Worm (Caenorhabditis elegans) whole organism, L1 larva: ENCODE measurements around the gene gas-1.

Experiments used
- C16A3.4 ChIP-seq: fragments of 150-350 bp; optimal IDR thresholded peaks from 2 replicates; lab custom pipeline; 2014; ENCODE audit warnings: missing biosample characterization, missing genetic modification characterization
- alr-1 ChIP-seq: fragments of 200-800 bp; sonication (Bioruptor generic); optimal IDR thresholded peaks from 2 replicates; lab custom pipeline; 2018; ENCODE audit warnings: borderline replicate concordance, mild to moderate bottlenecking, missing genetic modification characterization, missing compliant biosample characterization
- ceh-63 ChIP-seq: fragments of 200-800 bp; sonication (Bioruptor generic); optimal IDR thresholded peaks from 2 replicates; lab custom pipeline; 2018; ENCODE audit warnings: mild to moderate bottlenecking, missing genetic modification characterization, missing compliant biosample characterization
- ceh-8 ChIP-seq: fragments of 200-800 bp; sonication (Bioruptor generic); optimal IDR thresholded peaks from 2 replicates; lab custom pipeline; 2018; ENCODE audit warnings: mild to moderate bottlenecking, missing genetic modification characterization, moderate library complexity, missing compliant biosample characterization
- ceh-82 ChIP-seq, 3 experiments: fragments of 150-350 bp in 1 of 3; sonication (generic microtip) in 2 of 3; optimal IDR thresholded peaks; 2 replicates each; lab custom pipeline; 2014 to 2017; ENCODE audit warnings: missing biosample characterization in 3 of 3, missing genetic modification characterization in 3 of 3
- ceh-88 ChIP-seq: fragments of 200-800 bp; sonication (Bioruptor generic); IDR thresholded peaks from 2 replicates; pipeline ENCODE4 v1.3.6; 2022; ENCODE audit warnings: missing genetic modification characterization, missing compliant biosample characterization
- ces-1 ChIP-seq: fragments of 150-350 bp; optimal IDR thresholded peaks from 2 replicates; lab custom pipeline; 2014; ENCODE audit warnings: missing biosample characterization, missing genetic modification reagents, missing genetic modification characterization
- dsc-1 ChIP-seq: sonication (generic microtip); optimal IDR thresholded peaks from 2 replicates; lab custom pipeline; 2016; ENCODE audit warnings: mild to moderate bottlenecking, missing genetic modification characterization, missing compliant biosample characterization
- efl-1 ChIP-seq, 4 experiments: fragments of 150-350 bp; optimal IDR thresholded peaks in 3 of 4; peaks in 1 of 4; 1 replicate in 1 of 4; 2 replicates in 3 of 4; lab custom pipeline; 2014; ENCODE audit warnings: missing biosample characterization in 2 of 4, missing genetic modification characterization in 2 of 4, missing genetic modification reagents in 2 of 4
- efl-3 ChIP-seq: fragments of 200-800 bp; sonication (Bioruptor generic); optimal IDR thresholded peaks from 2 replicates; lab custom pipeline; 2018; ENCODE audit warnings: mild to moderate bottlenecking, missing genetic modification characterization, missing compliant biosample characterization
- egl-13 ChIP-seq: sonication (generic microtip); optimal IDR thresholded peaks from 2 replicates; lab custom pipeline; 2016; ENCODE audit warnings: missing genotype, missing genetic modification reagents, missing genetic modification characterization, missing compliant biosample characterization
- egl-27 ChIP-seq, 2 experiments: fragments of 150-350 bp in 1 of 2; sonication (generic microtip); optimal IDR thresholded peaks; 3 replicates each; lab custom pipeline; 2017 to 2018; ENCODE audit warnings: missing biosample characterization in 2 of 2, missing genetic modification characterization in 2 of 2, missing genetic modification reagents in 2 of 2
- elt-3 ChIP-seq, 6 experiments: fragments of 150-350 bp in 1 of 6; sonication (generic microtip); optimal IDR thresholded peaks; 2 replicates each; lab custom pipeline; 2017 to 2018; ENCODE audit warnings: missing biosample characterization in 6 of 6, missing genetic modification characterization in 6 of 6, inconsistent platforms in 1 of 6
- fkh-10 ChIP-seq: sonication (generic microtip); optimal IDR thresholded peaks from 2 replicates; lab custom pipeline; 2017; ENCODE audit warnings: missing biosample characterization, missing genetic modification reagents, missing genetic modification characterization
- fkh-4 ChIP-seq: sonication (generic microtip); optimal IDR thresholded peaks from 2 replicates; lab custom pipeline; 2016; ENCODE audit warnings: missing compliant biosample characterization, missing genetic modification characterization, borderline replicate concordance
- fos-1 ChIP-seq: fragments of 150-350 bp; optimal IDR thresholded peaks from 2 replicates; lab custom pipeline; 2014; ENCODE audit warnings: missing biosample characterization, missing genetic modification characterization
- grh-1 ChIP-seq: fragments of 200-800 bp; sonication (Bioruptor generic); IDR thresholded peaks from 2 replicates; pipeline ENCODE4 v1.3.6; 2022; ENCODE audit warnings: missing genetic modification reagents, missing genetic modification characterization, missing compliant biosample characterization
- hlh-4 ChIP-seq: sonication (generic microtip); optimal IDR thresholded peaks from 2 replicates; lab custom pipeline; 2016; ENCODE audit warnings: mild to moderate bottlenecking, missing genetic modification characterization, missing compliant biosample characterization
- hpl-2 ChIP-seq: fragments of 150-350 bp; optimal IDR thresholded peaks from 2 replicates; lab custom pipeline; 2014; ENCODE audit warnings: missing biosample characterization, missing genetic modification reagents, missing genetic modification characterization
- lin-14 ChIP-seq: fragments of 200-800 bp; sonication (Bioruptor generic); optimal IDR thresholded peaks from 2 replicates; lab custom pipeline; 2018; ENCODE audit warnings: mild to moderate bottlenecking, missing genetic modification characterization, moderate library complexity, missing compliant biosample characterization
- lin-35 ChIP-seq, 2 experiments: fragments of 150-350 bp; optimal IDR thresholded peaks; 2 replicates each; lab custom pipeline; 2014; ENCODE audit warnings: missing biosample characterization in 2 of 2, missing genetic modification characterization in 2 of 2, missing genetic modification reagents in 2 of 2
- lin-39 ChIP-seq: fragments of 150-350 bp; optimal IDR thresholded peaks from 2 replicates; lab custom pipeline; 2014; ENCODE audit warnings: missing biosample characterization, missing genetic modification reagents, missing genetic modification characterization
- lir-3 ChIP-seq: sonication (generic microtip); optimal IDR thresholded peaks from 2 replicates; lab custom pipeline; 2016; ENCODE audit warnings: mild to moderate bottlenecking, missing genetic modification characterization, moderate library complexity, missing compliant biosample characterization; ENCODE audit not compliant: poor library complexity
- lsy-2 ChIP-seq, 2 experiments: fragments of 150-350 bp; optimal IDR thresholded peaks; 2 replicates each; lab custom pipeline; 2014; ENCODE audit warnings: missing biosample characterization in 2 of 2, missing genetic modification characterization in 2 of 2
- mdl-1 ChIP-seq, 2 experiments: fragments of 150-350 bp; optimal IDR thresholded peaks; 2 replicates each; lab custom pipeline; 2014 to 2017; ENCODE audit warnings: missing biosample characterization in 2 of 2, missing genetic modification characterization in 2 of 2, inconsistent platforms in 1 of 2
- mef-2 ChIP-seq: fragments of 150-350 bp; optimal IDR thresholded peaks from 2 replicates; lab custom pipeline; 2014; ENCODE audit warnings: missing biosample characterization, missing genetic modification characterization
- mep-1 ChIP-seq: fragments of 150-350 bp; optimal IDR thresholded peaks from 2 replicates; lab custom pipeline; 2014; ENCODE audit warnings: missing biosample characterization, missing genetic modification characterization
- nhr-12 ChIP-seq: sonication (generic microtip); optimal IDR thresholded peaks from 2 replicates; lab custom pipeline; 2017; ENCODE audit warnings: missing biosample characterization, missing genetic modification characterization
- nhr-20 ChIP-seq: sonication (generic microtip); optimal IDR thresholded peaks from 2 replicates; lab custom pipeline; 2016; ENCODE audit warnings: mild to moderate bottlenecking, missing genetic modification characterization, missing compliant biosample characterization
- nhr-28 ChIP-seq: fragments of 150-350 bp; optimal IDR thresholded peaks from 2 replicates; lab custom pipeline; 2014; ENCODE audit warnings: missing biosample characterization, missing genetic modification characterization
- nhr-47 ChIP-seq: sonication (generic microtip); optimal IDR thresholded peaks from 2 replicates; lab custom pipeline; 2016; ENCODE audit warnings: mild to moderate bottlenecking, missing genetic modification characterization, moderate library complexity, missing compliant biosample characterization
- nhr-71 ChIP-seq: sonication (generic microtip); optimal IDR thresholded peaks from 2 replicates; lab custom pipeline; 2016; ENCODE audit warnings: mild to moderate bottlenecking, missing genetic modification characterization, moderate library complexity, missing compliant biosample characterization
- nhr-84 ChIP-seq: sonication (generic microtip); optimal IDR thresholded peaks from 2 replicates; lab custom pipeline; 2017; ENCODE audit warnings: missing biosample characterization, missing genetic modification characterization
- nhr-85 ChIP-seq: sonication (generic microtip); peaks from one replicate; lab custom pipeline; 2016; ENCODE audit warnings: missing genetic modification characterization, inconsistent platforms, missing compliant biosample characterization
- nhr-90 ChIP-seq: sonication (generic microtip); optimal IDR thresholded peaks from 2 replicates; lab custom pipeline; 2016; ENCODE audit warnings: mild to moderate bottlenecking, missing genetic modification characterization, missing compliant biosample characterization; ENCODE audit not compliant: poor library complexity
- pax-3 ChIP-seq: fragments of 200-800 bp; sonication (Bioruptor generic); optimal IDR thresholded peaks from 2 replicates; lab custom pipeline; 2018; ENCODE audit warnings: mild to moderate bottlenecking, missing genetic modification characterization, moderate library complexity, missing compliant biosample characterization
- rnt-1 ChIP-seq: sonication (generic microtip); optimal IDR thresholded peaks from 2 replicates; lab custom pipeline; 2016; ENCODE audit warnings: mild to moderate bottlenecking, missing genetic modification characterization, moderate library complexity, missing compliant biosample characterization
- skn-1 ChIP-seq: fragments of 150-350 bp; optimal IDR thresholded peaks from 2 replicates; lab custom pipeline; 2014; ENCODE audit warnings: missing biosample characterization, missing genetic modification characterization
- snpc-4 ChIP-seq: fragments of 150-350 bp; optimal IDR thresholded peaks from 2 replicates; lab custom pipeline; 2014; ENCODE audit warnings: missing biosample characterization, missing genetic modification characterization
- snu-23 ChIP-seq: sonication (generic microtip); optimal IDR thresholded peaks from 2 replicates; lab custom pipeline; 2016; ENCODE audit warnings: missing genetic modification characterization, missing compliant biosample characterization
- sox-4 ChIP-seq: sonication (generic microtip); optimal IDR thresholded peaks from 2 replicates; lab custom pipeline; 2016; ENCODE audit warnings: missing genetic modification characterization, missing compliant biosample characterization
- tbx-2 ChIP-seq: sonication (generic microtip); optimal IDR thresholded peaks from 2 replicates; lab custom pipeline; 2016; ENCODE audit warnings: missing genetic modification characterization, missing compliant biosample characterization
- tlp-1 ChIP-seq: fragments of 150-350 bp; optimal IDR thresholded peaks from 2 replicates; lab custom pipeline; 2014; ENCODE audit warnings: missing biosample characterization, missing genetic modification characterization
- unc-86 ChIP-seq: sonication (generic microtip); optimal IDR thresholded peaks from 2 replicates; lab custom pipeline; 2016; ENCODE audit warnings: missing genetic modification characterization, missing compliant biosample characterization
- unc-98 ChIP-seq: fragments of 200-800 bp; sonication (Bioruptor generic); IDR thresholded peaks from 2 replicates; pipeline ENCODE4 v1.3.6; 2022; ENCODE audit warnings: missing genetic modification characterization, missing compliant biosample characterization
- xbp-1 ChIP-seq: sonication (generic microtip); optimal IDR thresholded peaks from 2 replicates; lab custom pipeline; 2016; ENCODE audit warnings: missing genetic modification characterization, missing compliant biosample characterization
- zag-1 ChIP-seq: fragments of 150-350 bp; optimal IDR thresholded peaks from 2 replicates; lab custom pipeline; 2014; ENCODE audit warnings: missing biosample characterization, missing genetic modification characterization
- zip-4 ChIP-seq: fragments of 200-800 bp; sonication (Bioruptor generic); optimal IDR thresholded peaks from 2 replicates; lab custom pipeline; 2018; ENCODE audit warnings: mild to moderate bottlenecking, missing genetic modification characterization, moderate library complexity, missing compliant biosample characterization
- ztf-11 ChIP-seq, 2 experiments: sonication (generic microtip); optimal IDR thresholded peaks; 2 replicates each; lab custom pipeline; 2016 to 2017; ENCODE audit warnings: missing genetic modification characterization in 2 of 2, missing biosample characterization in 1 of 2, missing compliant biosample characterization in 1 of 2

The gas-1 gene

DNA sequence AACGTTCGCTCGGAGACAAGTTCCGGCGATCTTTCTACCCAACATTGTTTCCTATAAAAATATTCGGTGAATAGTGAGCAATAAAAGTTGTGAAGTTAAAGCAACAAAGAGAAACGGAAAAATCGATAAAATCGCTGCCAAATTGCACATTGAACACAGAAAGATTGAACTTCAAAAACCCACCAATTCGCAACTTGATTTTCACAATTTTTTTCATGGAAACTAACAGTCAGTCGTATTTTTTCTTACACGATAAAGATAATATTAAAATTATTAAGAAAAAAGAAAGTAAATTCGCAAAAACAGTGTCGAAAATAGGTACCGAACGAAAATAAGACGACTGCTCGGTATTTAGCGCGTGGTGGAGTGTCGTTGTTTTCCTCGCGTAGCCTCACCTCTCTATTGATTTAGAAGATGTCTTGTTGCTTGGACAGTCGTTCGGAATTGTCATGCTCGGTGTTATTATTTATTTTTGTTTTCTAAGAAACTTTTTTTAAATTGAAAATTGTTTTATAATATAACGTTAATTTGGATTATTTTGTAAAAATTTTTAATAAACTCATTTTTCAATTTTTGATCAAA, at the start of gene gas-1:
gas-1 (minus strand) TSS at position 51 of the 582 bp plus-strand sequence.
- TF ChIP-seq nhr-20 (tag; lab: Kevin White, UChicago): peak; percentile 10
- peak; percentile 13 for TF ChIP-seq nhr-90
- TF ChIP-seq rnt-1: peak; percentile 1
- peak; percentile 20 for TF ChIP-seq nhr-71 (tag; lab: Kevin White, UChicago)
- no peak for TF ChIP-seq mef-2 (tag; lab: Kevin White, UChicago)
- TF ChIP-seq elt-3 (tag; optimal IDR thresholded peaks at IDR 0.05; lab: Kevin White, UChicago): peak in 1 of 6 experiments; percentile 26
- peak in 1 of 2 experiments; percentile 9 for TF ChIP-seq efl-1 (optimal IDR thresholded peaks at IDR 0.05; lab: Kevin White, UChicago)
- TF ChIP-seq efl-1 (GFP tag; optimal IDR thresholded peaks at IDR 0.05 in 1 of 2; lab: Kevin White, UChicago): peak in 1 of 2 experiments; percentile 7
- TF ChIP-seq alr-1: no peak
- peak; percentile 31 for TF ChIP-seq snu-23 (GFP tag; lab: Kevin White, UChicago)
- TF ChIP-seq lin-35 (GFP tag; optimal IDR thresholded peaks at IDR 0.05; lab: Kevin White, UChicago): peak; percentile 5 to 48
- TF ChIP-seq fos-1 (tag; lab: Kevin White, UChicago): no peak
- TF ChIP-seq nhr-47: peak; percentile 24
- TF ChIP-seq ceh-8 (GFP tag; lab: Kevin White, UChicago): no peak
- no peak for TF ChIP-seq C16A3.4

DNA sequence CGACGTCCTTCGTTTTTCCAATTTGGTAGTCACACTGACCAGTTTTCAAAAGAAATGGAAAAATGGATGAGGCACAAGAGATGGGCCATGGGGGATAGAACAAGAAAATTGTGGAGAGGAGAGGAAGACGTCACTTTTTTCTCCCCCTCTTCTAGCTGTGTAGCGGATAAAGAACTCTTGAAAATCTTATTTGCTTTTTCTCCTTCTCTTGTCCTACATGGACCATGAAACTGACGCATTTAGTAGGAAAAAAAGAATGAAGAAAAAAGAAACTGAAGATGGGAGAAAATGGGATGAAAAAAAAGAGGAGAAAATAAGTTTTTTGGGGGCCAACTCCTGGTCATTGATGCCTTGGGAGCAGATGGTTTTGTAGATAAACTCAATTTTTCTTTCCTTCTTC, 43.8 kb upstream of the gas-1 start:
- no peak for TF ChIP-seq lin-39
- TF ChIP-seq grh-1: no peak
- no peak for TF ChIP-seq hlh-4 (tag; lab: Kevin White, UChicago)
- TF ChIP-seq efl-3: no peak
- TF ChIP-seq C16A3.4: no peak
- peak; percentile 87 for TF ChIP-seq lin-14
- no peak for TF ChIP-seq hpl-2 (GFP tag; lab: Kevin White, UChicago)
- TF ChIP-seq snpc-4: no peak
- no peak for TF ChIP-seq fkh-4 (tag; lab: Kevin White, UChicago)
- TF ChIP-seq egl-27 (tag; optimal IDR thresholded peaks at IDR 0.05; lab: Kevin White, UChicago): no peak
- no peak for TF ChIP-seq pax-3 (tag; lab: Kevin White, UChicago)
- peak; percentile 40 for TF ChIP-seq tbx-2 (tag; lab: Kevin White, UChicago)
- no peak for TF ChIP-seq mef-2 (tag; lab: Kevin White, UChicago)
- TF ChIP-seq snu-23 (GFP tag; lab: Kevin White, UChicago): peak; percentile 9
- no peak for TF ChIP-seq zip-4
- no peak for TF ChIP-seq nhr-12 (tag; lab: Kevin White, UChicago)
- TF ChIP-seq lsy-2 (tag; optimal IDR thresholded peaks at IDR 0.05; lab: Kevin White, UChicago): peak in 1 of 2 experiments; percentile 34
- TF ChIP-seq fkh-10 (GFP tag; lab: Kevin White, UChicago): peak; percentile 81
- TF ChIP-seq ceh-82 (tag; optimal IDR thresholded peaks at IDR 0.05; lab: Kevin White, UChicago): peak in 1 of 3 experiments; percentile 36
- peak; percentile 12 for TF ChIP-seq nhr-71 (tag; lab: Kevin White, UChicago)
- no peak for TF ChIP-seq ceh-88
- no peak for TF ChIP-seq lin-35 (GFP tag; optimal IDR thresholded peaks at IDR 0.05; lab: Kevin White, UChicago)
- no peak for TF ChIP-seq nhr-84
- TF ChIP-seq nhr-28 (tag; lab: Kevin White, UChicago): no peak
- no peak for TF ChIP-seq unc-98 (GFP tag; lab: Robert Waterston, UW)
- no peak for TF ChIP-seq nhr-85 (tag; lab: Kevin White, UChicago)
- peak; percentile 1 for TF ChIP-seq lir-3
- no peak for TF ChIP-seq skn-1
- TF ChIP-seq efl-1 (optimal IDR thresholded peaks at IDR 0.05; lab: Kevin White, UChicago): no peak
- peak in 1 of 2 experiments; percentile 56 for TF ChIP-seq efl-1 (GFP tag; optimal IDR thresholded peaks at IDR 0.05 in 1 of 2; lab: Kevin White, UChicago)

DNA sequence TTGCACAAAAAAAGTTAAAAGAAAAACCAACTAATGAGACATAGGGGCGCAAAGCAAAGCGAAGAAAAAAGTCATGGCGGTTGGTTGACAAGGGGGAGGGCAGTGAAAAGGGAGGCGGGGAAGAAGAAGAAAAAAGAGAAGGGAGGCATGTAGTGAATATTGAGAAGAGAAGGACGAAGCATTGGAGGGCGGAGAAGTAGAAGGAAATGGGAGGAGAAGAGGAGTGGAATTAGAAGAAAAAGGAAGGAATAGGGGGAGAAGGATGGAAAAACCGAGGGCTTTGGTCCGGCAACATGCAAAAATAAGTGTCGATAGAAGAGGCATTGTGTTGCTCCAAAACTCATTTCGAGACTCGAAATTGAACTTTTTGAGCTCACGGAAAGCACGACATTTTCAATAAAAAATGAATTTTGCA, 40.6 kb upstream of the gas-1 start:
- no peak for TF ChIP-seq zag-1 (tag; lab: Kevin White, UChicago)
- TF ChIP-seq xbp-1 (tag; lab: Kevin White, UChicago): peak; percentile 7
- no peak for TF ChIP-seq ceh-63 (GFP tag; lab: Kevin White, UChicago)
- no peak for TF ChIP-seq snpc-4
- TF ChIP-seq efl-1 (optimal IDR thresholded peaks at IDR 0.05; lab: Kevin White, UChicago): peak; percentile 1 to 15
- no peak for TF ChIP-seq efl-1 (GFP tag; optimal IDR thresholded peaks at IDR 0.05 in 1 of 2; lab: Kevin White, UChicago)
- no peak for TF ChIP-seq ztf-11 (tag; optimal IDR thresholded peaks at IDR 0.05; lab: Kevin White, UChicago)
- peak; percentile 19 for TF ChIP-seq dsc-1 (tag; lab: Kevin White, UChicago)
- no peak for TF ChIP-seq tlp-1
- no peak for TF ChIP-seq hpl-2 (GFP tag; lab: Kevin White, UChicago)
- peak; percentile 44 for TF ChIP-seq mep-1
- no peak for TF ChIP-seq ces-1 (GFP tag; lab: Kevin White, UChicago)
- TF ChIP-seq sox-4: no peak
- no peak for TF ChIP-seq lir-3
- TF ChIP-seq mdl-1 (tag; optimal IDR thresholded peaks at IDR 0.05; lab: Kevin White, UChicago): peak in 1 of 2 experiments; percentile 9
- no peak for TF ChIP-seq unc-86
- TF ChIP-seq egl-13 (tag; lab: Kevin White, UChicago): no peak
